Worm (Caenorhabditis elegans): ENCODE results near the gene B0507.4.

DNA sequence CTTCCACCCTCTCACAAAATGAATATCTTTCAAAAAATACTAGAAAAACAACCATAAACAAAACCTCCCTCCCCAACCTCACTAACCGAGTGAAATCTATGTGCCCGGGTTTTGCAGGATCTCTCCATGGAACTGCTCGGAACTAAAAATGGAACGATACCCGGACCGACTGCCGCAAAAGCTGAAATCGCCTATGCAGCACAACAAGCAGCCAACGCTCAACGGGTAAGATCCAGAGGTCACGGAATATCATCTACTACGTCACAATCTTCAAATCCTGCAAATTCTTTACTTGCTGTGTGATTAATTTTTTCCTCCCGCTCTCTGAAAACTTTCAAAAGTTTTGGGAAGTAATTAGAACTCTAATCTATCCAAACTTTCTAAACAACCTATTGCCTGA, 34.6 kb downstream of the B0507.4 start:
- no peak for TF ChIP-seq nhr-28 (tag; optimal IDR thresholded peaks at IDR 0.05)
- TF ChIP-seq lin-35 (GFP tag; optimal IDR thresholded peaks at IDR 0.05): no peak
- TF ChIP-seq lin-15B (tag; optimal IDR thresholded peaks at IDR 0.05): no peak
- TF ChIP-seq alr-1 (tag; optimal IDR thresholded peaks at IDR 0.05; ENCODE audit: borderline replicate concordance): no peak
- no peak for TF ChIP-seq lsy-2 (tag; optimal IDR thresholded peaks at IDR 0.05)
